Worm (Caenorhabditis elegans): ENCODE data around the gene hpk-1.
A peak's percentile ranks its signal among the peaks of the same experiment; 100 is the strongest.
"Not testable (repeated sequence)": the region's sequence is repeated elsewhere in the genome, so short reads cannot be mapped to it uniquely, and the experiment has no call there.

hpk-1 gene

ce11 chrX:4209131-4209530 lies 8.0 kb downstream of the hpk-1 start (continued):
- TF ChIP-seq C38D4.7 (GFP tag; optimal IDR thresholded peaks at IDR 0.05) (peak; percentile 40), elt-4 (tag; optimal IDR thresholded peaks at IDR 0.05) (no peak), tbx-7 (tag; optimal IDR thresholded peaks at IDR 0.05) (peak; percentile 66), ama-1 (optimal IDR thresholded peaks at IDR 0.05) (no peak), hlh-15 (tag; optimal IDR thresholded peaks at IDR 0.05) (peak; percentile 16), K02D7.2 (tag; optimal IDR thresholded peaks at IDR 0.05) (no peak), ceh-14 (tag; optimal IDR thresholded peaks at IDR 0.05) (peak; percentile 91), lim-6 (tag; optimal IDR thresholded peaks at IDR 0.05) (peak; percentile 42), che-1 (tag; optimal IDR thresholded peaks at IDR 0.05) (peak; percentile 55), hlh-30 (tag; optimal IDR thresholded peaks at IDR 0.05; ENCODE audit: insufficient read depth) (peak; percentile 85), K09A11.1 (tag; optimal IDR thresholded peaks at IDR 0.05; ENCODE audit: insufficient read depth) (peak; percentile 85), unc-3 (GFP tag; conservative IDR thresholded peaks at IDR 0.05) (peak; percentile 68), unc-3 (tag; optimal IDR thresholded peaks at IDR 0.05) (peak; percentile 81), ceh-45 (GFP tag; IDR thresholded peaks at IDR 0.05) (peak; percentile 75), npax-4 (tag; optimal IDR thresholded peaks at IDR 0.05) (peak; percentile 41), hlh-13 (GFP tag; optimal IDR thresholded peaks at IDR 0.05) (peak; percentile 65), ceh-22 (tag; optimal IDR thresholded peaks at IDR 0.05) (peak; percentile 82), unc-86 (tag; optimal IDR thresholded peaks at IDR 0.05) (peak; percentile 90), ets-4 (tag; optimal IDR thresholded peaks at IDR 0.05) (peak; percentile 52), tbx-2 (tag; optimal IDR thresholded peaks at IDR 0.05) (peak; percentile 95), ceh-24 (tag; optimal IDR thresholded peaks at IDR 0.05) (no peak), fkh-6 (tag; optimal IDR thresholded peaks at IDR 0.05) (no peak), madf-2 (tag; optimal IDR thresholded peaks at IDR 0.05) (peak; percentile 67), fkh-10 (GFP tag; optimal IDR thresholded peaks at IDR 0.05) (peak; percentile 68)

- TF ChIP-seq ets-4 (tag; optimal IDR thresholded peaks at IDR 0.05): no peak
- TF ChIP-seq hlh-30 (tag; optimal IDR thresholded peaks at IDR 0.05; ENCODE audit: insufficient read depth): no peak
- no peak for TF ChIP-seq ceh-34 (tag; optimal IDR thresholded peaks at IDR 0.05)
- TF ChIP-seq nhr-232 (tag; optimal IDR thresholded peaks at IDR 0.05): no peak
- TF ChIP-seq ama-1 (optimal IDR thresholded peaks at IDR 0.05): no peak
- TF ChIP-seq lim-6 (tag; optimal IDR thresholded peaks at IDR 0.05): no peak
- TF ChIP-seq lin-11 (tag; optimal IDR thresholded peaks at IDR 0.05): no peak
- TF ChIP-seq ceh-18 (tag; optimal IDR thresholded peaks at IDR 0.05): no peak
- no peak for TF ChIP-seq che-1 (tag; optimal IDR thresholded peaks at IDR 0.05)
- TF ChIP-seq ceh-19 (GFP tag; optimal IDR thresholded peaks at IDR 0.05): no peak
- TF ChIP-seq ceh-45 (GFP tag; IDR thresholded peaks at IDR 0.05): no peak
- TF ChIP-seq C38D4.7 (GFP tag; optimal IDR thresholded peaks at IDR 0.05): no peak
These were observed 8.6 kb downstream of the hpk-1 start for ce11 chrX:4208495-4208894.

- TF ChIP-seq pha-4, npax-4, sox-4 (tag; optimal IDR thresholded peaks at IDR 0.05): not testable (repeated sequence)
These were observed 9.7 kb downstream of the hpk-1 start, which contains the start of gene F20B6.9 for ce11 chrX:4207385-4207784. Gene F20B6.9, minus strand, starts transcription at chrX:4207485.

- not testable (repeated sequence) for TF ChIP-seq hlh-30 (tag; optimal IDR thresholded peaks at IDR 0.05; ENCODE audit: insufficient read depth); pax-1 (tag; optimal IDR thresholded peaks at IDR 0.05); sox-4 (tag; optimal IDR thresholded peaks at IDR 0.05)
These were observed 15.0 kb downstream of the hpk-1 start, which contains the start of gene F20B6.6 for ce11 chrX:4202114-4202513. Gene F20B6.6, minus strand, starts transcription at chrX:4202214.

DNA sequence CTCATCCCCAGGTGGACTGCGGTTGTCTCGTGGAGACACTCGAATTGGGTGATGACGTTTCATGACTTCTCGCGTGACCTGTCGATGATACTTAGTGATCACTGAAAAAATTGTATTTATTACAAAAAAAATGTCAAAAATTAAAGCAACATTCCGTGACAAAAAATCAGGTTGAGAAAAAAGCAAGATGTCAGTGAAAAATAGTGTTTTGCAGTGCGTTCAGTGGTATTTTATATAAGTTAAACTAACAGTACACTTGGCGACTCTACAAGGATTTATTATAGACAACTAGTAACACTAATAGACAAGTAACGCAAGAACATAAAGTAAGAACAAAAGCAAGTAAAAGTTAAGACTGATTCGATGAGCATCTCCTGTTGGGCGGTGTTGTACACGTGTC lies 17.3 kb downstream of the hpk-1 start, which contains the start of gene F20B6.5:
TSS of gene F20B6.5 (minus strand) at position 101 of the 400 bp plus-strand sequence.
- not testable (repeated sequence) for TF ChIP-seq elt-4, ceh-30, unc-86 (tag; optimal IDR thresholded peaks at IDR 0.05)
